Fruit fly (Drosophila melanogaster) whole organism, wandering third instar larva: Measurements from ENCODE around the gene CG42571.

ENCODE experiments used
- OdsH ChIP-seq: fragments of 200-800 bp; sonication (Bioruptor generic); optimal IDR thresholded peaks from 2 replicates; lab custom pipeline; 2016; ENCODE audit warnings: missing biosample characterization, mild to moderate bottlenecking, missing genetic modification characterization
- usp ChIP-seq: fragments of >200 bp; optimal IDR thresholded peaks from 2 replicates; lab custom pipeline; 2017; ENCODE audit warnings: missing biosample characterization, missing genetic modification characterization

- TF ChIP-seq usp (no peak), OdsH (no peak)
Observed at dm6 chr3L:15692388-15692787, 23.9 kb upstream of the CG42571 start.
